Worm (Caenorhabditis elegans) whole organism, L4 larva: ENCODE results near the gene F43G6.10.

ENCODE experiments used
- D1046.2 ChIP-seq: fragments of 200-800 bp; sonication (Bioruptor generic); IDR thresholded peaks from 2 replicates; pipeline ENCODE4 v1.3.6; 2022; ENCODE audit warnings: missing genetic modification characterization, missing compliant biosample characterization
- F26F4.8 ChIP-seq: fragments of 200-800 bp; sonication (Bioruptor generic); conservative IDR thresholded peaks from 2 replicates; pipeline ENCODE4 v1.3.6; 2022; ENCODE audit warnings: missing genetic modification characterization, missing compliant biosample characterization
- F44E2.7 ChIP-seq: fragments of 200-800 bp; sonication (Bioruptor generic); IDR thresholded peaks from 2 replicates; pipeline ENCODE4 v2.1.2; 2022; ENCODE audit warnings: missing genetic modification characterization, missing compliant biosample characterization
- T26A8.4 ChIP-seq: fragments of 200-800 bp; sonication (Bioruptor generic); IDR thresholded peaks from 2 replicates; pipeline ENCODE4 v1.3.6; 2022; ENCODE audit warnings: missing genetic modification characterization, missing compliant biosample characterization
- Y48G9A.11 ChIP-seq: fragments of 200-800 bp; sonication (Bioruptor generic); IDR thresholded peaks from 2 replicates; pipeline ENCODE4 v1.3.6; 2022; ENCODE audit warnings: missing genetic modification reagents, missing genetic modification characterization, missing compliant biosample characterization
- ZK546.5 ChIP-seq, 2 experiments: sonication (generic microtip); optimal IDR thresholded peaks; 2 replicates each; lab custom pipeline; 2017; ENCODE audit warnings: missing biosample characterization in 2 of 2, missing genetic modification characterization in 2 of 2
- aha-1 ChIP-seq: fragments of 150-350 bp; peaks from one replicate; lab custom pipeline; 2014; ENCODE audit warnings: missing biosample characterization, missing genetic modification characterization
- arid-1 ChIP-seq: fragments of 200-800 bp; sonication (Bioruptor generic); conservative IDR thresholded peaks from 2 replicates; pipeline ENCODE4 v1.3.6; 2022; ENCODE audit warnings: missing genetic modification reagents, missing genetic modification characterization, missing compliant biosample characterization
- ceh-32 ChIP-seq: sonication (generic microtip); optimal IDR thresholded peaks from 2 replicates; lab custom pipeline; 2016; ENCODE audit warnings: mild to moderate bottlenecking, missing genetic modification characterization, missing compliant biosample characterization; ENCODE audit not compliant: poor library complexity
- ceh-62 ChIP-seq: sonication (generic microtip); optimal IDR thresholded peaks from 2 replicates; lab custom pipeline; 2017; ENCODE audit warnings: missing biosample characterization, missing genetic modification characterization
- dmd-6 ChIP-seq: fragments of 200-800 bp; sonication (Bioruptor generic); IDR thresholded peaks from 2 replicates; pipeline ENCODE4 v1.3.6; 2022; ENCODE audit warnings: missing genetic modification reagents, missing genetic modification characterization, missing compliant biosample characterization
- dmd-8 ChIP-seq: fragments of 200-800 bp; sonication (Bioruptor generic); IDR thresholded peaks from 2 replicates; pipeline ENCODE4 v1.3.6; 2022; ENCODE audit warnings: missing genetic modification characterization, missing compliant biosample characterization
- dmd-9 ChIP-seq: fragments of 200-800 bp; sonication (Bioruptor generic); IDR thresholded peaks from 2 replicates; pipeline ENCODE4 v1.3.6; 2022; ENCODE audit warnings: missing genetic modification reagents, missing genetic modification characterization, missing compliant biosample characterization
- duxl-1 ChIP-seq: sonication (generic microtip); optimal IDR thresholded peaks from 2 replicates; lab custom pipeline; 2016; ENCODE audit warnings: mild to moderate bottlenecking, missing genetic modification characterization, moderate library complexity, missing compliant biosample characterization; ENCODE audit not compliant: poor library complexity
- egl-43 ChIP-seq: fragments of 200-800 bp; sonication (Bioruptor generic); IDR thresholded peaks from 2 replicates; pipeline ENCODE4 v1.3.6; 2022; ENCODE audit warnings: missing genetic modification reagents, missing genetic modification characterization, missing compliant biosample characterization
- hif-1 ChIP-seq, 2 experiments: sonication (generic microtip); optimal IDR thresholded peaks; 2 replicates each; lab custom pipeline; 2016 to 2017; ENCODE audit warnings: missing compliant biosample characterization in 2 of 2, missing genetic modification characterization in 2 of 2, missing genetic modification reagents in 2 of 2, missing genotype in 2 of 2, mild to moderate bottlenecking in 1 of 2
- hlh-11 ChIP-seq: fragments of 200-800 bp; sonication (Bioruptor generic); optimal IDR thresholded peaks from 2 replicates; lab custom pipeline; 2018; ENCODE audit warnings: mild to moderate bottlenecking, missing genetic modification characterization, missing compliant biosample characterization
- hlh-30 ChIP-seq: sonication (generic microtip); optimal IDR thresholded peaks from 2 replicates; lab custom pipeline; 2017; ENCODE audit warnings: antibody characterized with exemption, mild to moderate bottlenecking, missing genetic modification characterization, missing compliant biosample characterization; ENCODE audit not compliant: insufficient read depth
- hmg-1.1 ChIP-seq: fragments of 200-800 bp; sonication (Bioruptor generic); IDR thresholded peaks from 2 replicates; pipeline ENCODE4 v1.3.6; 2022; ENCODE audit warnings: missing genetic modification reagents, missing genetic modification characterization, missing compliant biosample characterization
- lin-38 ChIP-seq: fragments of 200-800 bp; sonication (Bioruptor generic); IDR thresholded peaks from 2 replicates; pipeline ENCODE4 v1.3.6; 2022; ENCODE audit warnings: missing genetic modification reagents, missing genetic modification characterization, missing compliant biosample characterization
- lsy-2 ChIP-seq, 2 experiments: fragments of 150-350 bp in 1 of 2; sonication (generic microtip) in 1 of 2; optimal IDR thresholded peaks; 2 replicates each; lab custom pipeline; 2014 to 2017; ENCODE audit warnings: missing biosample characterization in 2 of 2, missing genetic modification characterization in 2 of 2
- madf-5 ChIP-seq, 2 experiments: fragments of 200-800 bp; sonication (Bioruptor generic); IDR thresholded peaks; 2 replicates each; pipeline ENCODE4 v1.3.6; 2022; ENCODE audit warnings: missing compliant biosample characterization in 2 of 2, missing genetic modification characterization in 2 of 2
- madf-9 ChIP-seq: fragments of 200-800 bp; sonication (Bioruptor generic); conservative IDR thresholded peaks from 2 replicates; pipeline ENCODE4 v1.3.6; 2022; ENCODE audit warnings: missing genetic modification reagents, missing genetic modification characterization, missing compliant biosample characterization
- mes-2 ChIP-seq: sonication (generic microtip); optimal IDR thresholded peaks from 2 replicates; lab custom pipeline; 2016; ENCODE audit warnings: missing genotype, mild to moderate bottlenecking, missing genetic modification characterization, missing compliant biosample characterization; ENCODE audit not compliant: poor library complexity, severe bottlenecking
- mxl-2 ChIP-seq: fragments of 200-800 bp; sonication (Bioruptor generic); conservative IDR thresholded peaks from 2 replicates; pipeline ENCODE4 v1.3.6; 2022; ENCODE audit warnings: missing genetic modification reagents, missing genetic modification characterization, missing compliant biosample characterization
- nhr-237 ChIP-seq: sonication (generic microtip); optimal IDR thresholded peaks from 2 replicates; lab custom pipeline; 2017; ENCODE audit warnings: missing biosample characterization, missing genetic modification characterization
- nhr-28 ChIP-seq: fragments of 150-350 bp; optimal IDR thresholded peaks from 2 replicates; lab custom pipeline; 2014; ENCODE audit warnings: missing biosample characterization, missing genetic modification characterization
- nhr-48 ChIP-seq: sonication (generic microtip); optimal IDR thresholded peaks from 2 replicates; lab custom pipeline; 2016; ENCODE audit warnings: mild to moderate bottlenecking, missing genetic modification characterization, missing compliant biosample characterization
- sdz-12 ChIP-seq: fragments of 200-800 bp; sonication (Bioruptor generic); optimal IDR thresholded peaks from 2 replicates; lab custom pipeline; 2018; ENCODE audit warnings: mild to moderate bottlenecking, missing genetic modification characterization, missing compliant biosample characterization
- set-16 ChIP-seq: fragments of 200-800 bp; sonication (Bioruptor generic); IDR thresholded peaks from 2 replicates; pipeline ENCODE4 v1.3.6; 2022; ENCODE audit warnings: missing genetic modification reagents, missing genetic modification characterization, missing compliant biosample characterization
- spr-1 ChIP-seq: sonication (generic microtip); optimal IDR thresholded peaks from 2 replicates; lab custom pipeline; 2016; ENCODE audit warnings: mild to moderate bottlenecking, missing genetic modification characterization, missing compliant biosample characterization
- unc-62 ChIP-seq, 3 experiments: fragments of 150-350 bp in 1 of 3; sonication (generic microtip); optimal IDR thresholded peaks in 2 of 3; peaks in 1 of 3; 1 replicate in 1 of 3; 2 replicates in 2 of 3; lab custom pipeline; 2014 to 2017; ENCODE audit warnings: missing biosample characterization in 3 of 3, missing genetic modification characterization in 3 of 3, missing genetic modification reagents in 3 of 3, missing genotype in 1 of 3
- vab-7 ChIP-seq: fragments of 200-800 bp; sonication (Bioruptor generic); IDR thresholded peaks from 2 replicates; pipeline ENCODE4 v1.3.6; 2022; ENCODE audit warnings: missing genetic modification reagents, missing genetic modification characterization, missing compliant biosample characterization
- ztf-11 ChIP-seq: fragments of 150-350 bp; optimal IDR thresholded peaks from 2 replicates; lab custom pipeline; 2014; ENCODE audit warnings: missing biosample characterization, missing genetic modification characterization
- ztf-7 ChIP-seq: fragments of 150-350 bp; optimal IDR thresholded peaks from 2 replicates; lab custom pipeline; 2014; ENCODE audit warnings: missing biosample characterization, missing genetic modification characterization

F43G6.10 gene

DNA sequence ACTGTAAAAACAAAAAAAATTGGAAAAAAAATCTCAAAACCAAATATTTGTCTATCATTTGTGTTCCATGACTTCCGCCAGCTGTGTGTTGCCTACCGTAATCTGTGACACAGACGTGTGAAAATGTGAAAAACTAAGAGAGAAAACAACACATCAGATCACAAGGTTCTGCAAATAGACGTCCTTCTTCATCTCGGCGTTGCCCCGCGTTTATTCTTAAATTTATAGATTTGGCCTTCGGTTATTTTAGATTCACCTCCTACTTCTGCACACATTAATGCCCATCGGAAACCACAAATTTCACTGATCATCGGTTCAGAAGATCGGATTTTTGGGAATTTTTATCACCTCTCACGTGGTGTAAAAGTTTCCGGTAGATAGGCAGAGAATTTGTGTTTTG lies 30.0 kb downstream of the F43G6.10 start:
- TF ChIP-seq hlh-30 (peak; percentile 10), aha-1 (peak; percentile 73), lsy-2 (tag; optimal IDR thresholded peaks at IDR 0.05; lab: Kevin White, UChicago) (peak in 1 of 2 experiments; percentile 30), F44E2.7 (no peak), spr-1 (tag; lab: Kevin White, UChicago) (no peak)

ce11 chrII:11841653-11842052 lies 32.5 kb downstream of the F43G6.10 start:
- TF ChIP-seq mxl-2 = 0 out of 2 replicates have a peak, but pooled peaks have one; percentile 23
- TF ChIP-seq nhr-48 = peak; percentile 66
- TF ChIP-seq hlh-30 = peak; percentile 21
- no peak for TF ChIP-seq ztf-7 (tag; lab: Kevin White, UChicago)
- no peak for TF ChIP-seq lin-38
- TF ChIP-seq dmd-6 (GFP tag; lab: Robert Waterston, UW) = peak; percentile 55
- no peak for TF ChIP-seq ztf-11
- TF ChIP-seq hlh-11 (tag; lab: Kevin White, UChicago) = peak; percentile 69
- no peak for TF ChIP-seq ZK546.5 (tag; optimal IDR thresholded peaks at IDR 0.05; lab: Kevin White, UChicago)
- no peak for TF ChIP-seq F26F4.8 (GFP tag; lab: Robert Waterston, UW)
- peak in 1 of 2 experiments; percentile 53 for TF ChIP-seq unc-62 (GFP tag; optimal IDR thresholded peaks at IDR 0.05 in 1 of 2; lab: Kevin White, UChicago)
- TF ChIP-seq unc-62 (tag; optimal IDR thresholded peaks at IDR 0.05; lab: Kevin White, UChicago) = no peak
- no peak for TF ChIP-seq dmd-9
- no peak for TF ChIP-seq ceh-32 (tag; lab: Kevin White, UChicago)

ce11 chrII:11842317-11842716 lies 33.2 kb downstream of the F43G6.10 start, which contains the start of gene T27D12.1:
Gene T27D12.1, plus strand, starts transcription at chrII:11842617.
- TF ChIP-seq madf-5 (GFP tag; IDR thresholded peaks at IDR 0.05; lab: Robert Waterston, UW) = no peak
- no peak for TF ChIP-seq vab-7

DNA sequence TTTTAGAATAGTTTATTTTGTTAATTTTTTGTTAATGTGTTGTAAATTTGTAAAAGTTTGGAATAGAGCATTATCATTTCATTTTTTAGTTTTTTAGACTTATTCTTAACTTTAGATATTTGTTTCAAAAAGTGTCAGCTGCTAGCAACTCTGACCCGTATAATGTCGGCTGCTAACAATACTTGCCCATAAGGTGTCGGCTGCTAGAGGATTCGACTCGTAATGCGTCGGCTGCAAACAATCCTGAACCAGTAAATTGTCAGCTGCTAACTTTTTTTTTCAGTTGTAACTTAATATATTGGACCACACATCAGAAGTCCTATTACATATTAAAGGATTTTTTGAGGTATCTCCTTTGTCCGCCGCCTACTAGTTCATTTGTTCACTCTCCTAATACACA lies 33.6 kb downstream of the F43G6.10 start:
- TF ChIP-seq T26A8.4 (GFP tag; lab: Robert Waterston, UW) (0 out of 2 replicates have a peak, but pooled peaks have one; percentile 23), ceh-32 (tag; lab: Kevin White, UChicago) (no peak)

- peak; percentile 13 for TF ChIP-seq nhr-28
- no peak for TF ChIP-seq vab-7
- TF ChIP-seq, all 104 proteins: peak for 1
Measured at ce11 chrII:11843441-11843840, 34.3 kb downstream of the F43G6.10 start.

- no peak for TF ChIP-seq hif-1 (tag; optimal IDR thresholded peaks at IDR 0.05; lab: Kevin White, UChicago)
- TF ChIP-seq aha-1 = peak; percentile 27
Measured at ce11 chrII:11844072-11844471, 34.9 kb downstream of the F43G6.10 start.

DNA sequence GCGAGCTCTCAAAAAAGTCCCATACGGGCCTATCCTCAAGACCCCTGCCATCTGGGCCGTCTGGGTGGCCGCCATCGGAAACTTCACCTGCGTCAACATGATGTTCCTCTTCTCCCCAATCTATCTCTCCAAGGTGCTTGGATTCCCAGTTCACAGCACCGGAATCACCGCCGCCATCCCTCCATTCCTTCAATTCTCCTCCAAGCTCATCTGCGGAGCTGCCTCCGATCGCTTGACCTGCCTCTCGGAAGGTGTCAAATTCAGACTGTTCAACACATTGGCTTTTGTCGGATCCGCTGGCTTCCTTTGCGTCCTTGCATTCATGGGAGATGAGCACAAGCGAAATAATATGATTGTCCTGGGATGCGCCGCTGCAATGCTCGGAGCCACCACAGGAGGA lies 35.8 kb downstream of the F43G6.10 start:
- TF ChIP-seq mes-2 (tag; lab: Kevin White, UChicago) (no peak), set-16 (GFP tag; lab: Robert Waterston, UW) (peak; percentile 76), arid-1 (GFP tag; lab: Robert Waterston, UW) (no peak), egl-43 (0 out of 2 replicates have a peak, but pooled peaks have one; percentile 10), hmg-1.1 (GFP tag; lab: Robert Waterston, UW) (no peak), sdz-12 (no peak), duxl-1 (tag; lab: Kevin White, UChicago) (no peak), ceh-62 (tag; lab: Kevin White, UChicago) (no peak), dmd-8 (GFP tag; lab: Robert Waterston, UW) (no peak), nhr-237 (tag; lab: Kevin White, UChicago) (no peak), D1046.2 (GFP tag; lab: Robert Waterston, UW) (no peak), Y48G9A.11 (no peak), dmd-9 (no peak), madf-9 (0 out of 2 replicates have a peak, but pooled peaks have one; percentile 6)
